Worm (Caenorhabditis elegans) whole organism, midembryonic: ENCODE results near the gene sut-1.

Experiments used
- T22C8.4 ChIP-seq: fragments of 200-800 bp; sonication (Bioruptor generic); IDR thresholded peaks from 2 replicates; pipeline ENCODE4 v1.3.6; 2022; ENCODE audit warnings: missing genetic modification characterization, missing compliant biosample characterization
- flt-1 ChIP-seq: fragments of 200-800 bp; sonication (Bioruptor generic); IDR thresholded peaks from 2 replicates; pipeline ENCODE4 v1.3.6; 2022; ENCODE audit warnings: missing genetic modification characterization, missing compliant biosample characterization
- klf-2 ChIP-seq: fragments of 200-800 bp; sonication (Bioruptor generic); conservative IDR thresholded peaks from 2 replicates; pipeline ENCODE4 v1.3.6; 2022; ENCODE audit warnings: missing genetic modification reagents, missing genetic modification characterization, missing compliant biosample characterization
- ref-1 ChIP-seq: fragments of 200-800 bp; sonication (Bioruptor generic); conservative IDR thresholded peaks from 2 replicates; pipeline ENCODE4 v1.3.6; 2022; ENCODE audit warnings: missing genetic modification reagents, missing genetic modification characterization, missing compliant biosample characterization
- ztf-29 ChIP-seq: fragments of 200-800 bp; sonication (Bioruptor generic); IDR thresholded peaks from 2 replicates; pipeline ENCODE4 v1.3.6; 2022; ENCODE audit warnings: missing genetic modification reagents, missing genetic modification characterization, missing compliant biosample characterization

- TF ChIP-seq T22C8.4 = no peak
- TF ChIP-seq ref-1 (GFP tag; lab: Robert Waterston, UW) = no peak
- no peak for TF ChIP-seq ztf-29 (GFP tag; lab: Robert Waterston, UW)
- TF ChIP-seq flt-1 (GFP tag; lab: Robert Waterston, UW) = no peak
- TF ChIP-seq klf-2 (GFP tag; lab: Robert Waterston, UW) = no peak
Observed at ce11 chrII:1126472-1126871, 3.4 kb upstream of the sut-1 start.
